Fruit fly (Drosophila melanogaster): ENCODE results near the gene stac.

stac gene

DNA sequence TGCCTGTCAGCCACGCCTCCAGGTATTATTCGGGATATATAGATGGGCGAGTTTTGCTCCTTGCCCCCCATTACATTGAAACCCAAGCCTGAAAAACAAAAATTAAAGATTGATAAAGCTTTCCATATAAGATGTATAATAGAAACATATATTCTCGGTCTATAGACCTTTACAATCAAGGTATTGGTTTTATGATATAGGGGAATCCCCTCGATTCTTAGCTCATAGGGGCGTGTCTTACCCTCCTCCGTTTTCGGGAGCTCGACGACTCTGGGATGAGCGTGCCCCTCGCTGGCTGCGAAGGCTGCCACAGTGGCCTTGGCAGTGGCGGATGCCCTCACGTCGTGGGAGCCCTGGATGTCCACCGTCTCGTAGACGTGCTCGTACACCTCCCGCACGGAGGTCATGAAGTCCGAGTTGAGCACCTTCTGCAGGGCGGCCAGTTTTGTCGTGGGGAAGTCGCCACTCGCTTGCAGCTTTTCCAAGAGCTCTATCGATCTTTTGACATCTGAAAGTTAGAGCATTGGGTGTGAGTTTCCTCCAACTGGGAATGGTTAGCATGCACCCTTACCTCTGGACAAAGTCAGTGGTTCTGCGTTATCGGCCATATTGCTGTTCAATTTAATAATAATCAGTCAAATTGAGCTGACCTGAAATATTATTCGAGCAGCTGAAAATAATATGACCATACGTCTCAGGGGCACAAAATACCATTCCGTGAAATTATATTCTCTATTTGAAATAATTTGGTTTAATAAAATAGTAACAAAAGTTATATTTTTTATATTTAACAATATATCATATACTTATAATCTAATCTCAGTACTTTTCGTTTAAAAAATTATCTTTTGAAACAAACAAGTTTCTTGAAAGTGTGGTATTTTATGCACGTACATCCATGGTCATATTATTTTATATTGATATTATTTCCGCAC lies 9.1 kb downstream of the stac start, which contains the start of the genes veli and PQBP1:
Gene veli (minus strand): TSS at position 685 of the 935 bp plus-strand sequence.
Gene PQBP1 (plus strand): TSS at position 885 of the 935 bp plus-strand sequence.
- TF ChIP-seq psq (optimal IDR thresholded peaks at IDR 0.05) (no peak), ttk (optimal IDR thresholded peaks at IDR 0.05) (no peak), h (optimal IDR thresholded peaks at IDR 0.05) (no peak), insv (optimal IDR thresholded peaks at IDR 0.05) (no peak), Myc (optimal IDR thresholded peaks at IDR 0.05) (no peak), Sin3A (optimal IDR thresholded peaks at IDR 0.05) (no peak)

DNA sequence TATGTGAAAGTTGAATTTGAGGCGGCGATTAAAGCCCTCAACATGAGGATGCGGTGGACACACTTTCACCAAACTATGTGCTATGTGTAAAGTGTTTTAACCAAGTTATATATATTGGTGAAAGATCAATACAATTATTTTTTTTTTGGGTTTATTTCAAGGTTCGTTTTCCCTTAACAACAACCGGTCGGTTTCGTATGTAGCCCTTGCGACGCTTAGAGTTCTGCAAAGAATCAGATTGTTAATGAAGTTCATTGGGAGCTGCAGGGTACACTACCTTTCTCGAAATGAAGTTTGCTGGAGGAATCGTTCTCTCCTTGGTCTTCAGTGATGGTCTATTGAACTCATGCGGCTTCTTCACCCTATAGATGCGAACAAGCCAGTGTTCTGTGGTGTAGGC lies 10.8 kb downstream of the stac start:
- TF ChIP-seq Sin3A (optimal IDR thresholded peaks at IDR 0.05) (no peak), Myc (optimal IDR thresholded peaks at IDR 0.05) (no peak), psq (optimal IDR thresholded peaks at IDR 0.05) (no peak), insv (optimal IDR thresholded peaks at IDR 0.05) (no peak), h (optimal IDR thresholded peaks at IDR 0.05) (no peak), ttk (optimal IDR thresholded peaks at IDR 0.05) (no peak)

- TF ChIP-seq psq (optimal IDR thresholded peaks at IDR 0.05) (no peak), insv (optimal IDR thresholded peaks at IDR 0.05) (no peak), Sin3A (optimal IDR thresholded peaks at IDR 0.05) (no peak), h (optimal IDR thresholded peaks at IDR 0.05) (no peak), Myc (optimal IDR thresholded peaks at IDR 0.05) (no peak), ttk (optimal IDR thresholded peaks at IDR 0.05) (no peak)
Observed at dm6 chr3R:25069569-25069968, 13.5 kb downstream of the stac start, which contains the start of the genes Stt3B and CG11839. Gene Stt3B (minus strand): TSS chr3R:25069637. Gene CG11839 (plus strand): TSS chr3R:25069927.

DNA sequence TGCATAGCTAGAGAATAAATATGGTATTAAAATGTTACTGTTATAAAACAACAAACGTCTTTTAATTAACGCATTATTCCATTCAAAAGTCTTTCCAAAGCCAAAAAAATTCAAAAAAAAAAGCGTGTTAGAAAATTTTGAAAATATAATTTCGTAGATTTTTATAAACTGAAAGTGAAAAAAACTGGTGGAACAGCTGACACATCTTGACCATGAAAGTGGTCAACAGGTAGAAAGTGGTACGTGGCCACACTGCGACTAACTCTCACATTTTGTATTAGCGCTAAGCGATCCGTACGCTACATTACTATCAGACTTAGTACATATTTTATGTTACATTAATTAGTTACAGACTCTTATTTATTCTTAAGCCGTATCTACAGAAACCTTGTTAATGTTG lies 14.8 kb downstream of the stac start, which contains the start of gene CG11836:
Gene CG11836 (plus strand): TSS at position 256 of the 400 bp plus-strand sequence.
- TF ChIP-seq psq (optimal IDR thresholded peaks at IDR 0.05): no peak

- no peak for TF ChIP-seq Sin3A (optimal IDR thresholded peaks at IDR 0.05)
- TF ChIP-seq psq (optimal IDR thresholded peaks at IDR 0.05): no peak
- no peak for TF ChIP-seq insv (optimal IDR thresholded peaks at IDR 0.05)
- TF ChIP-seq h (optimal IDR thresholded peaks at IDR 0.05): no peak
- TF ChIP-seq ttk (optimal IDR thresholded peaks at IDR 0.05): no peak
- no peak for TF ChIP-seq Myc (optimal IDR thresholded peaks at IDR 0.05)
Observed at dm6 chr3R:25074558-25074964, 18.5 kb downstream of the stac start, which contains the start of the genes shams and CG11920. Gene shams (minus strand): TSS chr3R:25074607. Gene CG11920 (plus strand): TSS chr3R:25074877.

- TF ChIP-seq psq (optimal IDR thresholded peaks at IDR 0.05): no peak
- no peak for TF ChIP-seq insv (optimal IDR thresholded peaks at IDR 0.05)
- TF ChIP-seq h (optimal IDR thresholded peaks at IDR 0.05): no peak
- no peak for TF ChIP-seq Sin3A (optimal IDR thresholded peaks at IDR 0.05)
- TF ChIP-seq Myc (optimal IDR thresholded peaks at IDR 0.05): no peak
- TF ChIP-seq ttk (optimal IDR thresholded peaks at IDR 0.05): no peak
Observed at dm6 chr3R:25077280-25077820, 21.3 kb downstream of the stac start.

dm6 chr3R:25078665-25079064 lies 22.6 kb downstream of the stac start:
- TF ChIP-seq Myc (optimal IDR thresholded peaks at IDR 0.05): no peak
- no peak for TF ChIP-seq h (optimal IDR thresholded peaks at IDR 0.05)
- TF ChIP-seq ttk (optimal IDR thresholded peaks at IDR 0.05): no peak
- no peak for TF ChIP-seq insv (optimal IDR thresholded peaks at IDR 0.05)
- TF ChIP-seq psq (optimal IDR thresholded peaks at IDR 0.05): no peak
- no peak for TF ChIP-seq Sin3A (optimal IDR thresholded peaks at IDR 0.05)

dm6 chr3R:25080446-25080845 lies 24.4 kb downstream of the stac start:
- no peak for TF ChIP-seq h (optimal IDR thresholded peaks at IDR 0.05)
- TF ChIP-seq Sin3A (optimal IDR thresholded peaks at IDR 0.05): no peak
- no peak for TF ChIP-seq psq (optimal IDR thresholded peaks at IDR 0.05)
- no peak for TF ChIP-seq insv (optimal IDR thresholded peaks at IDR 0.05)
- no peak for TF ChIP-seq ttk (optimal IDR thresholded peaks at IDR 0.05)

DNA sequence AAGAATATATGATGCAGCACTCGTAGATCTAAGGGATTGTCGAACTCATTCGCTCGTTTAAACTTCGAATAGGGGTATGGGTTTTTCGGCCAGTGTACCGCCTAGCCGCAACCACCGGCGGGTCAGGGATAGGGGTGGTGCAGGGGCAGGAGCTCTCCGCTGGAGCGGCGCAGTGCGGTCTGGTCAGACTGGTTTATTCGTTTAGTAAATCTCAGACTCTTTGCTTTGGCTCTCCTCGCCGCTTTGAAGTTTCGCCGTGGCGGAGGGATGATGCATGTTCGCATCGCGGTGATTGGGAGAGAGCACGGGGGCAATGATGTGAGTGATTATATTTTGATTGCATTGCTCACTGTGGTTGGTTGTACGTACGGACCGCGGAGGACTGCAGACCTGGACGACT lies 26.3 kb downstream of the stac start, which contains the start of gene fd96Ca:
Gene fd96Ca (plus strand): TSS at position 337 of the 400 bp plus-strand sequence.
- TF ChIP-seq Sin3A (optimal IDR thresholded peaks at IDR 0.05): no peak
- no peak for TF ChIP-seq psq (optimal IDR thresholded peaks at IDR 0.05)
- TF ChIP-seq insv (optimal IDR thresholded peaks at IDR 0.05): no peak
- TF ChIP-seq ttk (optimal IDR thresholded peaks at IDR 0.05): no peak
- no peak for TF ChIP-seq Myc (optimal IDR thresholded peaks at IDR 0.05)
- no peak for TF ChIP-seq h (optimal IDR thresholded peaks at IDR 0.05)

dm6 chr3R:25094639-25095038 lies 38.6 kb downstream of the stac start, which contains the start of gene fd96Cb:
Gene fd96Cb (plus strand): TSS chr3R:25095012.
- TF ChIP-seq psq (optimal IDR thresholded peaks at IDR 0.05) (no peak), ttk (optimal IDR thresholded peaks at IDR 0.05) (no peak), Myc (optimal IDR thresholded peaks at IDR 0.05) (no peak), Sin3A (optimal IDR thresholded peaks at IDR 0.05) (no peak), insv (optimal IDR thresholded peaks at IDR 0.05) (no peak), h (optimal IDR thresholded peaks at IDR 0.05) (no peak)

dm6 chr3R:25097486-25097885 lies 41.4 kb downstream of the stac start, which contains the start of the genes CG33095 and CG33096:
Gene CG33095 (plus strand): TSS chr3R:25097672.
Gene CG33096 (plus strand): TSS chr3R:25097672.
- TF ChIP-seq ttk (optimal IDR thresholded peaks at IDR 0.05) (no peak), psq (optimal IDR thresholded peaks at IDR 0.05) (no peak), Myc (optimal IDR thresholded peaks at IDR 0.05) (no peak), insv (optimal IDR thresholded peaks at IDR 0.05) (no peak), h (optimal IDR thresholded peaks at IDR 0.05) (no peak), Sin3A (optimal IDR thresholded peaks at IDR 0.05) (no peak)

DNA sequence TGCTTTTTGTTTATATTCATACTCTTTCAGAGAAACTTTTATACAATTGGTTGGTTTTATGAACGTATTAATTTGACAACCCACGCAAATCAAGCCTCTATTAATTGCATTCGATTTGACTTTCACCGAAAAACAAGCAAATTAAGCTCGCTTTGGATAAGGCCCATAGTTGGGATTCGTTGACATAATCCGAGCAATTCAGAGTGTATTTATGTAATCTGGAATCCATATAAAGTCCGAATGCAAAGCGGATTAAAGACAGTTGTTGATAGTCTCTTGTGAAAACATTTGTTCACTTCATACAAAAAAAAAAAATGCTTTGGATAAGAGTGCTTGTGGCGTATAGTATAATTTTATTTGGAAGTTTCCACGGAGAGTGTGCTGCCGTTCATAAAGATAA lies 46.2 kb downstream of the stac start, which contains the start of gene CG45095:
Gene CG45095 (plus strand): TSS at position 301 of the 400 bp plus-strand sequence.
- TF ChIP-seq insv (optimal IDR thresholded peaks at IDR 0.05) (no peak), Sin3A (optimal IDR thresholded peaks at IDR 0.05) (no peak)
